Worm (Caenorhabditis elegans) whole organism, young adult: Measurements from ENCODE around the gene Y39A1A.24.

Experiments
- B0035.1 ChIP-seq: sonication (generic microtip); optimal IDR thresholded peaks from 2 replicates; lab custom pipeline; 2016; ENCODE audit warnings: missing genetic modification characterization, mild to moderate bottlenecking, missing compliant biosample characterization, missing genotype, missing genetic modification reagents
- C17E4.6 ChIP-seq: fragments of 200-800 bp; sonication (Bioruptor generic); IDR thresholded peaks from 2 replicates; pipeline ENCODE4 v1.3.6; 2022; ENCODE audit warnings: missing genetic modification reagents, missing genetic modification characterization, missing compliant biosample characterization
- D2030.7 ChIP-seq: fragments of 200-800 bp; sonication (Bioruptor generic); IDR thresholded peaks from 2 replicates; pipeline ENCODE4 v1.3.6; 2022; ENCODE audit warnings: missing genetic modification reagents, missing genetic modification characterization, missing compliant biosample characterization
- F23B12.7 ChIP-seq: sonication (generic microtip); optimal IDR thresholded peaks from 2 replicates; lab custom pipeline; 2017; ENCODE audit warnings: missing genetic modification characterization, mild to moderate bottlenecking, missing compliant biosample characterization, antibody characterized with exemption, moderate library complexity; ENCODE audit not compliant: insufficient read depth
- F52B5.7 ChIP-seq: sonication (generic microtip); optimal IDR thresholded peaks from 2 replicates; lab custom pipeline; 2016; ENCODE audit warnings: mild to moderate bottlenecking, missing genetic modification characterization, missing compliant biosample characterization
- K12H6.12 ChIP-seq: fragments of 200-800 bp; sonication (Bioruptor generic); optimal IDR thresholded peaks from 2 replicates; lab custom pipeline; 2018; ENCODE audit warnings: mild to moderate bottlenecking, missing genetic modification characterization, missing compliant biosample characterization
- T07F8.4 ChIP-seq: sonication (generic microtip); optimal IDR thresholded peaks from 2 replicates; lab custom pipeline; 2016; ENCODE audit warnings: mild to moderate bottlenecking, missing genetic modification characterization, moderate library complexity, missing compliant biosample characterization
- Y53F4B.3 ChIP-seq: fragments of 200-800 bp; sonication (Bioruptor generic); IDR thresholded peaks from 2 replicates; pipeline ENCODE4 v1.3.6; 2022; ENCODE audit warnings: missing genetic modification reagents, missing genetic modification characterization, missing compliant biosample characterization
- Y53G8AR.9 ChIP-seq: fragments of 200-800 bp; sonication (Bioruptor generic); conservative IDR thresholded peaks from 2 replicates; pipeline ENCODE4 v1.3.6; 2022; ENCODE audit warnings: missing genetic modification reagents, missing genetic modification characterization, missing compliant biosample characterization
- ZK185.1 ChIP-seq: sonication (generic microtip); optimal IDR thresholded peaks from 2 replicates; lab custom pipeline; 2016; ENCODE audit warnings: mild to moderate bottlenecking, missing genetic modification characterization, missing compliant biosample characterization; ENCODE audit not compliant: poor library complexity, severe bottlenecking
- akir-1 ChIP-seq: fragments of 200-800 bp; sonication (Bioruptor generic); optimal IDR thresholded peaks from 2 replicates; lab custom pipeline; 2018; ENCODE audit warnings: mild to moderate bottlenecking, missing genetic modification characterization, moderate library complexity, missing compliant biosample characterization
- aptf-2 ChIP-seq: fragments of 200-800 bp; sonication (Bioruptor generic); conservative IDR thresholded peaks from 2 replicates; pipeline ENCODE4 v1.3.6; 2022; ENCODE audit warnings: missing genetic modification reagents, missing genetic modification characterization, missing compliant biosample characterization
- aptf-3 ChIP-seq: fragments of 200-800 bp; sonication (Bioruptor generic); IDR thresholded peaks from 2 replicates; pipeline ENCODE4 v1.3.6; 2022; ENCODE audit warnings: missing genetic modification characterization, missing compliant biosample characterization
- atf-7 ChIP-seq: sonication (generic microtip); optimal IDR thresholded peaks from 2 replicates; lab custom pipeline; 2017; ENCODE audit warnings: mild to moderate bottlenecking, missing genetic modification characterization, missing compliant biosample characterization
- athp-1 ChIP-seq: sonication (generic microtip); optimal IDR thresholded peaks from 2 replicates; lab custom pipeline; 2017; ENCODE audit warnings: mild to moderate bottlenecking, missing genetic modification characterization, missing compliant biosample characterization
- cebp-1 ChIP-seq, 2 experiments: fragments of 200-800 bp in 1 of 2; sonication (Bioruptor generic) in 1 of 2; sonication (generic microtip) in 1 of 2; IDR thresholded peaks in 1 of 2; optimal IDR thresholded peaks in 1 of 2; 2 replicates each; pipeline versions ENCODE4 v1.3.6 to Lab custom; 2017 to 2022; ENCODE audit warnings: missing compliant biosample characterization in 2 of 2, missing genetic modification characterization in 2 of 2, mild to moderate bottlenecking in 1 of 2, missing genetic modification reagents in 1 of 2, moderate library complexity in 1 of 2
- ceh-100 ChIP-seq: fragments of 200-800 bp; sonication (Bioruptor generic); IDR thresholded peaks from 2 replicates; pipeline ENCODE4 v1.3.6; 2022; ENCODE audit warnings: missing genetic modification reagents, missing genetic modification characterization, missing compliant biosample characterization
- ceh-79 ChIP-seq: sonication (generic microtip); optimal IDR thresholded peaks from 2 replicates; lab custom pipeline; 2017; ENCODE audit warnings: mild to moderate bottlenecking, missing genetic modification characterization, missing compliant biosample characterization
- ceh-91 ChIP-seq: fragments of 200-800 bp; sonication (Bioruptor generic); IDR thresholded peaks from 2 replicates; pipeline ENCODE4 v1.3.6; 2022; ENCODE audit warnings: missing genetic modification reagents, missing genetic modification characterization, missing compliant biosample characterization
- die-1 ChIP-seq: sonication (generic microtip); optimal IDR thresholded peaks from 2 replicates; lab custom pipeline; 2016; ENCODE audit warnings: missing genotype, mild to moderate bottlenecking, missing genetic modification characterization, missing compliant biosample characterization
- egl-44 ChIP-seq: fragments of 200-800 bp; sonication (Bioruptor generic); IDR thresholded peaks from 2 replicates; pipeline ENCODE4 v1.3.6; 2022; ENCODE audit warnings: missing genetic modification reagents, missing genetic modification characterization, missing compliant biosample characterization
- egrh-3 ChIP-seq: fragments of 200-800 bp; sonication (Bioruptor generic); IDR thresholded peaks from 2 replicates; pipeline ENCODE4 v1.3.6; 2022; ENCODE audit warnings: missing genetic modification reagents, missing genetic modification characterization, missing compliant biosample characterization
- hlh-26 ChIP-seq: fragments of 200-800 bp; sonication (Bioruptor generic); conservative IDR thresholded peaks from 2 replicates; pipeline ENCODE4 v1.3.6; 2022; ENCODE audit warnings: missing genetic modification reagents, missing genetic modification characterization, missing compliant biosample characterization
- hmg-20 ChIP-seq: fragments of 200-800 bp; sonication (Bioruptor generic); IDR thresholded peaks from 2 replicates; pipeline ENCODE4 v1.3.6; 2022; ENCODE audit warnings: missing genetic modification reagents, missing genetic modification characterization, missing compliant biosample characterization
- lag-1 ChIP-seq: fragments of 200-800 bp; sonication (Bioruptor generic); IDR thresholded peaks from 2 replicates; pipeline ENCODE4 v1.3.6; 2022; ENCODE audit warnings: missing genetic modification reagents, missing genetic modification characterization, missing compliant biosample characterization
- lin-35 ChIP-seq, 3 experiments: fragments of 150-350 bp in 2 of 3; sonication (generic microtip) in 1 of 3; optimal IDR thresholded peaks; 2 replicates each; lab custom pipeline; 2014 to 2018; ENCODE audit warnings: missing biosample characterization in 3 of 3, missing genetic modification characterization in 3 of 3, missing genetic modification reagents in 3 of 3
- lsl-1 ChIP-seq: fragments of 200-800 bp; sonication (Bioruptor generic); optimal IDR thresholded peaks from 2 replicates; lab custom pipeline; 2018; ENCODE audit warnings: mild to moderate bottlenecking, missing genetic modification characterization, moderate library complexity, missing compliant biosample characterization
- madf-10 ChIP-seq: sonication (generic microtip); optimal IDR thresholded peaks from 2 replicates; lab custom pipeline; 2016; ENCODE audit warnings: mild to moderate bottlenecking, missing genetic modification characterization, missing compliant biosample characterization
- madf-6 ChIP-seq: fragments of 200-800 bp; sonication (Bioruptor generic); IDR thresholded peaks from 2 replicates; pipeline ENCODE4 v1.3.6; 2022; ENCODE audit warnings: missing genetic modification reagents, missing genetic modification characterization, missing compliant biosample characterization
- mcd-1 ChIP-seq: fragments of 200-800 bp; sonication (Bioruptor generic); IDR thresholded peaks from 2 replicates; pipeline ENCODE4 v1.3.6; 2022; ENCODE audit warnings: missing genetic modification reagents, missing genetic modification characterization, missing compliant biosample characterization
- mes-4 ChIP-seq: sonication (generic microtip); optimal IDR thresholded peaks from 2 replicates; lab custom pipeline; 2016; ENCODE audit warnings: missing genotype, missing genetic modification characterization, missing compliant biosample characterization
- nhr-120 ChIP-seq: fragments of 200-800 bp; sonication (Bioruptor generic); IDR thresholded peaks from 2 replicates; pipeline ENCODE4 v1.3.6; 2022; ENCODE audit warnings: missing genetic modification characterization, missing compliant biosample characterization
- rec-8 ChIP-seq, 2 experiments: sonication (generic microtip); optimal IDR thresholded peaks; 2 replicates each; lab custom pipeline; 2016; ENCODE audit warnings: mild to moderate bottlenecking in 2 of 2, missing genetic modification characterization in 2 of 2, missing genetic modification reagents in 2 of 2, missing genotype in 2 of 2, missing biosample characterization in 1 of 2, missing compliant biosample characterization in 1 of 2, moderate library complexity in 1 of 2
- repo-1 ChIP-seq: sonication (generic microtip); optimal IDR thresholded peaks from 2 replicates; lab custom pipeline; 2017; ENCODE audit warnings: mild to moderate bottlenecking, missing genetic modification characterization, missing compliant biosample characterization
- rpc-1 ChIP-seq, 2 experiments: fragments of 150-350 bp in 1 of 2; sonication (generic microtip) in 1 of 2; optimal IDR thresholded peaks; 2 replicates each; lab custom pipeline; 2014 to 2018; ENCODE audit warnings: missing biosample characterization in 1 of 2, missing genetic modification characterization in 1 of 2, missing genetic modification reagents in 1 of 2, missing genotype in 1 of 2
- sea-2 ChIP-seq: fragments of 200-800 bp; sonication (Bioruptor generic); IDR thresholded peaks from 2 replicates; pipeline ENCODE4 v1.3.6; 2022; ENCODE audit warnings: missing genetic modification characterization, missing compliant biosample characterization
- snpc-1.1 ChIP-seq: sonication (generic microtip); optimal IDR thresholded peaks from 2 replicates; lab custom pipeline; 2017; ENCODE audit warnings: missing genetic modification characterization, mild to moderate bottlenecking, missing compliant biosample characterization, antibody characterized with exemption, moderate library complexity, missing genotype, missing genetic modification reagents; ENCODE audit not compliant: insufficient read depth
- snpc-3.4 ChIP-seq: sonication (generic microtip); optimal IDR thresholded peaks from 2 replicates; lab custom pipeline; 2017; ENCODE audit warnings: missing genetic modification characterization, mild to moderate bottlenecking, missing compliant biosample characterization, antibody characterized with exemption, moderate library complexity, missing genotype, missing genetic modification reagents
- somi-1 ChIP-seq: fragments of 200-800 bp; sonication (Bioruptor generic); optimal IDR thresholded peaks from 2 replicates; lab custom pipeline; 2018; ENCODE audit warnings: mild to moderate bottlenecking, missing genetic modification characterization, missing compliant biosample characterization
- sptf-2 ChIP-seq: fragments of 200-800 bp; sonication (Bioruptor generic); optimal IDR thresholded peaks from 2 replicates; lab custom pipeline; 2018; ENCODE audit warnings: mild to moderate bottlenecking, missing genetic modification characterization, missing compliant biosample characterization
- tbp1 ChIP-seq: fragments of 200-800 bp; sonication (Bioruptor generic); optimal IDR thresholded peaks from 2 replicates; lab custom pipeline; 2018; ENCODE audit warnings: mild to moderate bottlenecking, missing genetic modification characterization, missing compliant biosample characterization
- unc-130 ChIP-seq: sonication (generic microtip); optimal IDR thresholded peaks from 2 replicates; lab custom pipeline; 2016; ENCODE audit warnings: missing genetic modification reagents, missing genetic modification characterization, missing compliant biosample characterization
- zim-3 ChIP-seq: sonication (generic microtip); optimal IDR thresholded peaks from 2 replicates; lab custom pipeline; 2017; ENCODE audit warnings: mild to moderate bottlenecking, missing genetic modification characterization, moderate library complexity, missing compliant biosample characterization
- ztf-18 ChIP-seq: sonication (generic microtip); optimal IDR thresholded peaks from 2 replicates; lab custom pipeline; 2016; ENCODE audit warnings: missing genotype, mild to moderate bottlenecking, missing genetic modification characterization, missing compliant biosample characterization
- ztf-28 ChIP-seq: fragments of 200-800 bp; sonication (Bioruptor generic); IDR thresholded peaks from 2 replicates; pipeline ENCODE4 v1.3.6; 2022; ENCODE audit warnings: missing genetic modification reagents, missing genetic modification characterization, missing compliant biosample characterization
- ztf-6 ChIP-seq: fragments of 200-800 bp; sonication (Bioruptor generic); IDR thresholded peaks from 2 replicates; pipeline ENCODE4 v1.3.6; 2022; ENCODE audit warnings: missing genetic modification reagents, missing genetic modification characterization, missing compliant biosample characterization

The Y39A1A.24 gene

DNA sequence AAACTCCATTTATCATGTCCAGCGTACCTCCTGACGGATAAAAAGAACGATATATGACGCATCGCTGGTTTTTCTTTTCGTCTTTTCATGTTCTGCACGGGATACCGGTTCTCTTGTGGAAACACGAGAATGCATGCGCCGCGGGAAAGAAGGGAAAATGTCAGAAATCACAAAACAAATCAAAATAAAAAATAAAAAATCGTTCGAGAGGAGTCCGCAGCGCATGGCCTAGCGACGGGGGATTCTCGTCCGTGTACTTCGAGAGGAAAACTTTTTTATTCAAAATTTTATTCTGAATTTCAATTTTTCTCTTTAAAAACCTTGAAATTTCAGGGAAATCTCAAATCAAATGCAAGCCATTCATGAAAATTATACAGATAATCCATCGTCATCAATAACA lies 8.8 kb downstream of the Y39A1A.24 start, which contains the start of the genes lron-10 and hpr-9 (continued):
- TF ChIP-seq sptf-2 (no peak), mes-4 (no peak), akir-1 (GFP tag; lab: Kevin White, UChicago) (no peak), aptf-2 (peak; percentile 67; the same call in 1 of the 2 replicates), egrh-3 (GFP tag; lab: Robert Waterston, UW) (no peak; the same call in 1 of the 2 replicates), athp-1 (tag; lab: Kevin White, UChicago) (peak; percentile 80), atf-7 (peak; percentile 3), ceh-79 (tag; lab: Kevin White, UChicago) (no peak), madf-6 (GFP tag; lab: Robert Waterston, UW) (peak; percentile 78), zim-3 (tag; lab: Kevin White, UChicago) (peak; percentile 53), repo-1 (tag; lab: Kevin White, UChicago) (peak; percentile 23), F52B5.7 (no peak), unc-130 (GFP tag; lab: Kevin White, UChicago) (peak; percentile 78), cebp-1 (GFP tag; IDR thresholded peaks at IDR 0.05; lab: Robert Waterston, UW) (no peak), cebp-1 (tag; optimal IDR thresholded peaks at IDR 0.05; lab: Kevin White, UChicago) (peak; percentile 63), rpc-1 (optimal IDR thresholded peaks at IDR 0.05; lab: Kevin White, UChicago) (no peak), rpc-1 (tag; optimal IDR thresholded peaks at IDR 0.05; lab: Kevin White, UChicago) (no peak), Y53G8AR.9 (peak; percentile 73; the same call in 1 of the 2 replicates), egl-44 (GFP tag; lab: Robert Waterston, UW) (no peak), lsl-1 (peak; percentile 53), lin-35 (GFP tag; optimal IDR thresholded peaks at IDR 0.05; lab: Kevin White, UChicago) (peak in 1 of 3 experiments; percentile 73), lag-1 (GFP tag; lab: Robert Waterston, UW) (no peak), madf-10 (tag; lab: Kevin White, UChicago) (peak; percentile 73), ZK185.1 (peak; percentile 95), Y53F4B.3 (GFP tag; lab: Robert Waterston, UW) (no peak), ceh-100 (GFP tag; lab: Robert Waterston, UW) (peak; percentile 23; the same call in 1 of the 2 replicates), ztf-28 (GFP tag; lab: Robert Waterston, UW) (0 out of 2 replicates have a peak, but pooled peaks have one; percentile 58), D2030.7 (GFP tag; lab: Robert Waterston, UW) (peak; percentile 65), ceh-91 (GFP tag; lab: Robert Waterston, UW) (peak; percentile 49), snpc-1.1 (no peak), K12H6.12 (tag; lab: Kevin White, UChicago) (peak; percentile 71), mcd-1 (GFP tag; lab: Robert Waterston, UW) (peak; percentile 82), somi-1 (peak; percentile 56), hmg-20 (GFP tag; lab: Robert Waterston, UW) (0 out of 2 replicates have a peak, but pooled peaks have one; percentile 40), aptf-3 (no peak), hlh-26 (no peak), T07F8.4 (no peak), snpc-3.4 (tag; lab: Kevin White, UChicago) (peak; percentile 40), B0035.1 (tag; lab: Kevin White, UChicago) (no peak), ztf-18 (tag; lab: Kevin White, UChicago) (peak; percentile 28), ztf-6 (0 out of 2 replicates have a peak, but pooled peaks have one; percentile 27), sea-2 (GFP tag; lab: Robert Waterston, UW) (0 out of 2 replicates have a peak, but pooled peaks have one; percentile 31), C17E4.6 (GFP tag; lab: Robert Waterston, UW) (0 out of 2 replicates have a peak, but pooled peaks have one; percentile 64), rec-8 (tag; optimal IDR thresholded peaks at IDR 0.05; lab: Kevin White, UChicago) (peak; percentile 42 to 78), F23B12.7 (tag; lab: Kevin White, UChicago) (no peak), die-1 (tag; lab: Kevin White, UChicago) (peak; percentile 1), tbp1 (GFP tag; lab: Kevin White, UChicago) (peak; percentile 54), nhr-120 (GFP tag; lab: Robert Waterston, UW) (no peak)
- TF ChIP-seq, all 124 proteins: peak for 69
